Worm (Caenorhabditis elegans): ENCODE results near the gene C15F1.8.

The C15F1.8 gene

DNA sequence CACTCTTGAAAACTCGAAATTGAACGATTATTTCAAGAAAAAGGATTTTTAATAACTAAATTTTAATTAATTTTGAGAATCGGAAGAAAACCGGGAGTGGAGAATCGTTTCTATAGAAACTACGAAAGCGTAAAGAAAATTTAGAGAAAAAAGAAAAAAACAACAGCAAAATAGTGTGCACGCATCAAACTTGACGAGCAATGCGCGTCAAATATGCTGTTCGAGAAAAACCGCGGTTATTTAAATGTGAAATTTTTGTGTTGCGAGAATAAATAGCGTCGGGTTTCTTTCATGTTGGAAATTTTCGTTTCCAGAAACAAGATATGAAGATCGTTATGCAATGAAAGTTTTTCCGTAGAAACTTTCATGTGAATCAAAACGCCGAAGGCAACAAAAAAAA lies 3.6 kb downstream of the C15F1.8 start (continued):
- no peak for TF ChIP-seq gei-17 (GFP tag; optimal IDR thresholded peaks at IDR 0.05)

DNA sequence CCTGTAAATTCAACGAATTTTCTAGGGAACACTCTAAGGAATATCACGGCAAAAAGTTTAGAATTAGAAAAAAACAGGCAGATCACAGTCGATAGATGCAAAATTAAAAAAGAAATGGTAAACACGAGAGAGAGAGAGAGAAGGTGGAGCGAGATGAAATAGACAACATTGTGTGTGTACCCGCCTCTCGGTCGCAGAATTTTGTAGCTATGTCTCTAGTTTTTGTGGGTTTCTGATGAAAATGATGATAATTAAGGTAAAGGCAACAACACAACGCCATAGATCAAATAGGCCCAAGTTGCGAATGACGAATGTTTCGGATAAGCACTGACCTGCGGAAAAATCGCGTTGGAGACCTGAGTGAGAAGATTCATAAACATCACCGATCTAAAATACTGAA lies 4.1 kb downstream of the C15F1.8 start, which contains the start of gene sod-1:
sod-1 (minus strand) TSS at position 387 of the 400 bp plus-strand sequence.
- peak; percentile 11 for TF ChIP-seq ceh-27 (GFP tag; optimal IDR thresholded peaks at IDR 0.05)
- no peak for TF ChIP-seq ama-1 (optimal IDR thresholded peaks at IDR 0.05)
- no peak for TF ChIP-seq ama-1 (GFP tag; optimal IDR thresholded peaks at IDR 0.05)
- TF ChIP-seq nfyb-1 (GFP tag; IDR thresholded peaks at IDR 0.05): 0 out of 2 replicates have a peak, but pooled peaks have one; percentile 7
- TF ChIP-seq nhr-80 (tag; optimal IDR thresholded peaks at IDR 0.05): peak; percentile 21
- TF ChIP-seq madf-6 (GFP tag; IDR thresholded peaks at IDR 0.05): 0 out of 2 replicates have a peak, but pooled peaks have one; percentile 25
- TF ChIP-seq madf-3 (GFP tag; IDR thresholded peaks at IDR 0.05): no peak

DNA sequence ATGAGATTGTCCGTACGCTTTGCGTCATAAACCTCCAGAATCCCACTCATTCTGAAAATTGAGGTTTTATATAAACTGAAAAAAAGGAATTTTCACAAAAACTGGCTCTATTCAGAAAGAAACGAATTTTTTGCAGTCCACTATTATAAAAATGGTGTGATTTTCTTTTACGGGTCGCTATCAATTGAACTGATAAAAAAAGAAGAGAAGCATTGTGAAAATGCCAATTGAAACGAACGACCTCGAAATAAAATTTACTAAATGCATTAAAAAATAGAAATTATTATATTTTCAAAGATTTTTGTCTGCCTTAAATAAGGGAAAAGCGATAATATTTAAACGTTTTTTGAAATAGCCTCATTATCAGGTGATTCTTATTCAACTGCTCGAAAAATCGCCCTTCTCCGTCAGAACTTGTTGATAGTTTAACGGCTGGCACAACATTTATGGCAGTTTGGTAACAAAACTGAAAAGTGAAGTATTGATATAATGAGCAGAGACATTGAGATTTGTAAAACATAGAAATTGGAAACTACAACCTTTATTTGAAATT lies 5.4 kb downstream of the C15F1.8 start, which contains the start of gene art-1:
art-1 (minus strand) TSS at position 51 of the 553 bp plus-strand sequence.
- TF ChIP-seq lin-26 (GFP tag; IDR thresholded peaks at IDR 0.05) (0 out of 2 replicates have a peak, but pooled peaks have one; percentile 11), snpc-3.4 (tag; optimal IDR thresholded peaks at IDR 0.05) (no peak), snpc-4 (GFP tag; optimal IDR thresholded peaks at IDR 0.05) (no peak), snpc-4 (tag; optimal IDR thresholded peaks at IDR 0.05) (peak in 1 of 4 experiments; percentile 35), nhr-80 (tag; optimal IDR thresholded peaks at IDR 0.05) (peak; percentile 31), ama-1 (optimal IDR thresholded peaks at IDR 0.05) (no peak), ama-1 (GFP tag; optimal IDR thresholded peaks at IDR 0.05) (peak in 1 of 2 experiments; percentile 67), nfyb-1 (GFP tag; IDR thresholded peaks at IDR 0.05) (peak; percentile 51; the same call in 1 of the 2 replicates), F49E8.2 (tag; optimal IDR thresholded peaks at IDR 0.05; ENCODE audit: insufficient read depth) (peak; percentile 35), dpff-1 (tag; optimal IDR thresholded peaks at IDR 0.05) (no peak)

DNA sequence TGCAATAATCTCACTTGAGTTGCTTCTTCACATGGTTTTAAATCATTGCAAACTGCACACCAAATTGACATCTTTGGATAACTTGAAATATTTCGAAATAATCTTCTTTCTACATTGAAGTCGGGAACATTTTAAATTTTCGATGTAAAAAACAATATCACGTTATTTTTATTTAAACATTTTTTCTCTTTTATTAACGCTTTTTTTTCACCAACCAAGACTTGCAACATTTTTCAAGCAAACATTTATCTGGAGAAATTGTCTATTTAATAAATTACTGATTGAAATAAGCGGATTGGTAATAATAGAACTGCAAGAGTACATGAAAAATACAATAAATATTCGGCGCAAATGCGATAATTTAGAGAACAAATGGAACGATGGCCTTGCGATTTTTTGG lies 7.1 kb downstream of the C15F1.8 start, which contains the start of gene C15F1.5:
C15F1.5 (minus strand) TSS at position 101 of the 400 bp plus-strand sequence.
- TF ChIP-seq snpc-1.1 (tag; optimal IDR thresholded peaks at IDR 0.05; ENCODE audit: insufficient read depth): no peak
- no peak for TF ChIP-seq F23B12.7 (tag; optimal IDR thresholded peaks at IDR 0.05; ENCODE audit: insufficient read depth)
- no peak for TF ChIP-seq ceh-40 (GFP tag; IDR thresholded peaks at IDR 0.05)
- TF ChIP-seq Y56A3A.18 (GFP tag; IDR thresholded peaks at IDR 0.05): no peak
- TF ChIP-seq lin-35 (GFP tag; optimal IDR thresholded peaks at IDR 0.05): no peak
- no peak for TF ChIP-seq ceh-100 (GFP tag; IDR thresholded peaks at IDR 0.05)
- TF ChIP-seq madf-8 (GFP tag; conservative IDR thresholded peaks at IDR 0.05): no peak
- TF ChIP-seq cebp-1 (GFP tag; IDR thresholded peaks at IDR 0.05): no peak
- TF ChIP-seq cebp-1 (tag; optimal IDR thresholded peaks at IDR 0.05): peak; percentile 19

DNA sequence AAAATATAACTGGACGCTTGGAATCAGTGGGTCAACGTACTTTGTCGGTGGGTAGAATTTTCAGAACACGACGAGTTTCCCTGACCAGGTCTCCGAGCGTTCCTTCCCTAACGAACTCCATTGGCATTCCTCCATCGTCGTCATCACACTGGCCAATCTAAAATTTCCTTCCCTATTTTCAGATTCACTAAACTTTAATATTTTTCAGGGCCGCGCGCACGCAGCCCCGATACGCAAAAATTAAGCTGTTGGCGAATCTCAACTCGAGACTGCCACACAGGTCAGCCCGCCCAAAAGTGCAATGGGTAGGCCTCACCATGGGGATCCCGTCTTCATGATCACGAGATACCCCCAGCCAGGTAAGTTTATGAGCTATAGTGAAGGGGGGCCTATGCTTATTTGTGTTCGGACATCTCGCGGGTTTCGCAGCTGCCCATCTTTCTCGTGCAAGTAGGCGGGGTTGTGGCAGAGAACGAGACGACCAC lies 9.4 kb downstream of the C15F1.8 start:
- TF ChIP-seq hrde-1 (tag; optimal IDR thresholded peaks at IDR 0.05; ENCODE audit: borderline replicate concordance) (peak; percentile 72), snpc-3.4 (tag; optimal IDR thresholded peaks at IDR 0.05) (peak; percentile 93), madf-3 (GFP tag; IDR thresholded peaks at IDR 0.05) (peak; percentile 68; the same call in 1 of the 2 replicates), mcd-1 (GFP tag; IDR thresholded peaks at IDR 0.05) (peak; percentile 81), Y95B8A.8 (GFP tag; IDR thresholded peaks at IDR 0.05) (peak; percentile 81), repo-1 (tag; optimal IDR thresholded peaks at IDR 0.05) (peak; percentile 88), ztf-25 (GFP tag; IDR thresholded peaks at IDR 0.05) (peak; percentile 6; the same call in 1 of the 2 replicates), athp-1 (tag; optimal IDR thresholded peaks at IDR 0.05) (peak; percentile 87), lin-26 (GFP tag; IDR thresholded peaks at IDR 0.05) (peak; percentile 74; the same call in 1 of the 2 replicates), C17E4.6 (GFP tag; IDR thresholded peaks at IDR 0.05) (peak; percentile 74), sptf-2 (GFP tag; optimal IDR thresholded peaks at IDR 0.05) (peak; percentile 78), lin-40 (tag; optimal IDR thresholded peaks at IDR 0.05) (peak; percentile 57), dox-1 (GFP tag; IDR thresholded peaks at IDR 0.05) (peak; percentile 95), ets-4 (GFP tag; optimal IDR thresholded peaks at IDR 0.05) (no peak), F57A8.1 (GFP tag; optimal IDR thresholded peaks at IDR 0.05) (peak; percentile 37), unc-130 (GFP tag; optimal IDR thresholded peaks at IDR 0.05) (peak; percentile 85), madf-8 (GFP tag; conservative IDR thresholded peaks at IDR 0.05) (peak; percentile 67), Y67H2A.10 (GFP tag; conservative IDR thresholded peaks at IDR 0.05) (0 out of 2 replicates have a peak, but pooled peaks have one; percentile 11), snpc-1.1 (tag; optimal IDR thresholded peaks at IDR 0.05; ENCODE audit: insufficient read depth) (peak; percentile 97), rec-8 (tag; optimal IDR thresholded peaks at IDR 0.05) (peak in 1 of 2 experiments; percentile 61)
